Fruit fly (Drosophila melanogaster): ENCODE measurements around the gene mys.

The mys gene

DNA sequence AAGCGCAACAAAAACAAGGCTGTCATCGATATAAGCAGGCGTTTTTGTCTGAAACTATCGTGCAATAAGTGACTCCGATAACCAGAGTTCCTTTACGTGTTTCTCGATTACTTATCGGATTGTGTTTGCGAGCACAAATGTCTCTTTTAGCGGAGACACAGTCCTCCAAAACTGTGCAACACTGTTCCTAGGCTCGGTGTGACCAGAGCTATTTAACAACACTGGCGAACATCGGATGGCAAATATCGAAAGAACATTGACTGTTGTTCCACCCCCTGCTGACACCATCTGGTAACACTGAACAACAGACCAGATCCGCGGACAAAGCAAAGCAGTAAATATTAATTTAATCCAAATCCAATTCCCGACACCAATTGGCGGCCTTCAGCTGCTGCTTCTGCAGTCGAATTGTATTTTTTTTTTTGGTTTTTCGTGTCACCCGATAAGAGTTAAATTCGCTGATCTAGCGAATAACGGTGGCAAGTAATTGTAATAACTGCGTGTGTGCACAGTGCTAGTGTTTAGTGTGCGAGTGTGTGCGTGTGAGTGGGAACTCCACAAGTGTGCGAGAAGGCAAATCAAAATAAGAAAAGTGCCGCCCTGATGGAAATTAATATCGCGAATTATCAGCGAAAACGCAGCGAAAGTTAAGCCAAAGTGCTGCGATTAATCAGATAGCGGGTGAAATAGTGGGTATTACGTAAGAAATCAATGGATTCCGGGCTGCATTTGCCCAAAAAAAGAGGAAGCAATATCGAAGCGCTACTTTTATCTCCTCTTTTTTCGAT, at the start of gene mys (continued):
- peak; percentile 36; the same call in 1 of the 2 replicates for TF ChIP-seq CG9215 (GFP tag; IDR thresholded peaks at IDR 0.05)
- no peak for TF ChIP-seq CG5953 (GFP tag; IDR thresholded peaks at IDR 0.05)
- peak; percentile 80 for TF ChIP-seq shn (GFP tag; optimal IDR thresholded peaks at IDR 0.05)
- TF ChIP-seq CG12769 (tag; optimal IDR thresholded peaks at IDR 0.05) = peak; percentile 76
- TF ChIP-seq Oaz (GFP tag; IDR thresholded peaks at IDR 0.05) = no peak
- TF ChIP-seq phol (tag; optimal IDR thresholded peaks at IDR 0.05) = peak; percentile 63
- no peak for TF ChIP-seq CG8359 (GFP tag; optimal IDR thresholded peaks at IDR 0.05; ENCODE audit: borderline replicate concordance)
- peak; percentile 96 for TF ChIP-seq Elba2 (GFP tag; optimal IDR thresholded peaks at IDR 0.05)
- TF ChIP-seq Eip74EF (GFP tag; optimal IDR thresholded peaks at IDR 0.05) = peak in 1 of 2 experiments; percentile 34
- no peak for TF ChIP-seq CG15073 (GFP tag; optimal IDR thresholded peaks at IDR 0.05)
- no peak for TF ChIP-seq cwo (GFP tag; optimal IDR thresholded peaks at IDR 0.05)
- peak; percentile 33; the same call in 1 of the 2 replicates for TF ChIP-seq CG32772 (GFP tag; IDR thresholded peaks at IDR 0.05)
- TF ChIP-seq ken (GFP tag; IDR thresholded peaks at IDR 0.05) = peak; percentile 81
- TF ChIP-seq CG7357 (GFP tag; IDR thresholded peaks at IDR 0.05) = no peak
- peak; percentile 77 for TF ChIP-seq sug (tag; optimal IDR thresholded peaks at IDR 0.05)
- no peak for TF ChIP-seq tgo (GFP tag; IDR thresholded peaks at IDR 0.05)
- TF ChIP-seq eyg (GFP tag; optimal IDR thresholded peaks at IDR 0.05) = peak; percentile 71
- peak; percentile 86 for TF ChIP-seq CG13894 (tag; optimal IDR thresholded peaks at IDR 0.05)
- no peak for TF ChIP-seq CG8281 (tag; optimal IDR thresholded peaks at IDR 0.05)
- TF ChIP-seq CG4404 (GFP tag; IDR thresholded peaks at IDR 0.05) = peak; percentile 52
- TF ChIP-seq Xbp1 (GFP tag; optimal IDR thresholded peaks at IDR 0.05) = peak; percentile 74
- TF ChIP-seq Opbp (GFP tag; IDR thresholded peaks at IDR 0.05; ENCODE audit: partially characterized antibody) = peak; percentile 97
- peak; percentile 75 to 87 for TF ChIP-seq dpn (GFP tag; optimal IDR thresholded peaks at IDR 0.05)
- peak; percentile 59 for TF ChIP-seq CG16863 (GFP tag; optimal IDR thresholded peaks at IDR 0.05)
- TF ChIP-seq cad (GFP tag; optimal IDR thresholded peaks at IDR 0.05) = no peak
- TF ChIP-seq rib (GFP tag; IDR thresholded peaks at IDR 0.05) = peak; percentile 72
- TF ChIP-seq dan (GFP tag; IDR thresholded peaks at IDR 0.05) = no peak
- TF ChIP-seq CG31365 (tag; optimal IDR thresholded peaks at IDR 0.05) = peak; percentile 72
- peak; percentile 71 for TF ChIP-seq CG15601 (tag; optimal IDR thresholded peaks at IDR 0.05)
- no peak for TF ChIP-seq lola (GFP tag; optimal IDR thresholded peaks at IDR 0.05)
- TF ChIP-seq bcd (GFP tag; optimal IDR thresholded peaks at IDR 0.05) = peak; percentile 62
- TF ChIP-seq CG15479 (GFP tag; optimal IDR thresholded peaks at IDR 0.05) = no peak
- TF ChIP-seq dimm (GFP tag; IDR thresholded peaks at IDR 0.05) = no peak
- peak; percentile 98 for TF ChIP-seq amos (GFP tag; IDR thresholded peaks at IDR 0.05; ENCODE audit: partially characterized antibody)
- TF ChIP-seq ac (GFP tag; optimal IDR thresholded peaks at IDR 0.05) = no peak
- no peak for TF ChIP-seq fru (optimal IDR thresholded peaks at IDR 0.05)
- peak; percentile 35 for TF ChIP-seq CG3065 (GFP tag; optimal IDR thresholded peaks at IDR 0.05)
- peak; percentile 72 for TF ChIP-seq bab2 (GFP tag; optimal IDR thresholded peaks at IDR 0.05)
- peak; percentile 71 for TF ChIP-seq ind (GFP tag; optimal IDR thresholded peaks at IDR 0.05)
- peak; percentile 31 for TF ChIP-seq Camta (GFP tag; optimal IDR thresholded peaks at IDR 0.05)
- TF ChIP-seq CG2202 (tag; optimal IDR thresholded peaks at IDR 0.05) = peak; percentile 20
- TF ChIP-seq sens-2 (GFP tag; IDR thresholded peaks at IDR 0.05) = no peak
- TF ChIP-seq ttk (GFP tag; IDR thresholded peaks at IDR 0.05) = peak; percentile 36; the same call in 1 of the 2 replicates
- TF ChIP-seq NC2β (GFP tag; optimal IDR thresholded peaks at IDR 0.05) = peak; percentile 75
- peak; percentile 83 for TF ChIP-seq CG4617 (GFP tag; optimal IDR thresholded peaks at IDR 0.05; ENCODE audit: borderline replicate concordance)
- TF ChIP-seq nau (GFP tag; optimal IDR thresholded peaks at IDR 0.05) = peak; percentile 6
- TF ChIP-seq kay (GFP tag; optimal IDR thresholded peaks at IDR 0.05) = no peak
